Fruit fly (Drosophila melanogaster): ENCODE measurements around the gene Aldh7A1.

Aldh7A1 gene

dm6 chr3L:19228371-19228817 is 40.3 kb downstream of the Aldh7A1 start:
- TF ChIP-seq Eip75B (GFP tag; optimal IDR thresholded peaks at IDR 0.05), result no peak
- TF ChIP-seq svp (GFP tag), result no peak
- TF ChIP-seq dsx (GFP tag; optimal IDR thresholded peaks at IDR 0.05; ENCODE audit: poor library complexity, severe bottlenecking), result no peak
- no peak for TF ChIP-seq OdsH (GFP tag; optimal IDR thresholded peaks at IDR 0.05)
- no peak for TF ChIP-seq CG6808 (GFP tag; optimal IDR thresholded peaks at IDR 0.05)
- no peak for TF ChIP-seq Lpt (GFP tag; optimal IDR thresholded peaks at IDR 0.05)
- no peak for TF ChIP-seq fd85E (GFP tag; optimal IDR thresholded peaks at IDR 0.05)
- no peak for TF ChIP-seq CG6854 (GFP tag; optimal IDR thresholded peaks at IDR 0.05)
- TF ChIP-seq cyc (GFP tag; optimal IDR thresholded peaks at IDR 0.05), result no peak
- no peak for TF ChIP-seq spab (GFP tag; optimal IDR thresholded peaks at IDR 0.05)
- TF ChIP-seq Met (GFP tag; optimal IDR thresholded peaks at IDR 0.05), result no peak
- no peak for TF ChIP-seq fd59A (GFP tag; optimal IDR thresholded peaks at IDR 0.05)
- no peak for TF ChIP-seq CG15336 (GFP tag; IDR thresholded peaks at IDR 0.05)

dm6 chr3L:19225687-19226086 is 43.0 kb downstream of the Aldh7A1 start:
- TF ChIP-seq cyc (GFP tag; optimal IDR thresholded peaks at IDR 0.05) (no peak), CG6808 (GFP tag; optimal IDR thresholded peaks at IDR 0.05) (no peak), eg (GFP tag; IDR thresholded peaks at IDR 0.05) (no peak)

- TF ChIP-seq fkh (GFP tag; optimal IDR thresholded peaks at IDR 0.05) (peak; percentile 38), Lpt (GFP tag; optimal IDR thresholded peaks at IDR 0.05) (no peak), CG10631 (GFP tag; optimal IDR thresholded peaks at IDR 0.05) (no peak), CG8319 (GFP tag; optimal IDR thresholded peaks at IDR 0.05) (peak; percentile 16)
These were observed 47.3 kb downstream of the Aldh7A1 start for dm6 chr3L:19221455-19221854.

All from whole organism, prepupa.